Worm (Caenorhabditis elegans) whole organism, young adult: Measurements from ENCODE around the gene dpy-26.

Source experiments
- F22D6.2 ChIP-seq: sonication (generic microtip); optimal IDR thresholded peaks from 2 replicates; lab custom pipeline; 2016; ENCODE audit warnings: mild to moderate bottlenecking, missing genetic modification characterization, missing compliant biosample characterization
- attf-6 ChIP-seq: fragments of 200-800 bp; sonication (Bioruptor generic); IDR thresholded peaks from 2 replicates; pipeline ENCODE4 v1.3.6; 2022; ENCODE audit warnings: missing genetic modification reagents, missing genetic modification characterization, missing compliant biosample characterization
- lin-40 ChIP-seq: sonication (generic microtip); optimal IDR thresholded peaks from 2 replicates; lab custom pipeline; 2016; ENCODE audit warnings: missing genetic modification characterization, mild to moderate bottlenecking, missing compliant biosample characterization, missing genotype, missing genetic modification reagents
- madf-8 ChIP-seq: fragments of 200-800 bp; sonication (Bioruptor generic); conservative IDR thresholded peaks from 2 replicates; pipeline ENCODE4 v1.3.6; 2022; ENCODE audit warnings: missing genetic modification reagents, missing genetic modification characterization, missing compliant biosample characterization
- pbrm-1 ChIP-seq: fragments of 200-800 bp; sonication (Bioruptor generic); IDR thresholded peaks from 2 replicates; pipeline ENCODE4 v1.3.6; 2022; ENCODE audit warnings: missing genetic modification reagents, missing genetic modification characterization, missing compliant biosample characterization
- unc-62 ChIP-seq: fragments of 150-350 bp; optimal IDR thresholded peaks from 2 replicates; lab custom pipeline; 2014; ENCODE audit warnings: missing biosample characterization, missing genetic modification reagents, missing genetic modification characterization

- TF ChIP-seq F22D6.2 (tag; lab: Kevin White, UChicago) (no peak), pbrm-1 (GFP tag; lab: Robert Waterston, UW) (no peak), lin-40 (tag; lab: Kevin White, UChicago) (no peak), unc-62 (no peak), madf-8 (GFP tag; lab: Robert Waterston, UW) (no peak), attf-6 (no peak)
Measured at ce11 chrIV:12441715-12442114, 9.4 kb downstream of the dpy-26 start, which contains the start of gene C25G4.17.
